Fruit fly (Drosophila melanogaster) whole organism, larva: ENCODE results near the gene hd.

Experiments
- noc ChIP-seq: fragments of 200-800 bp; sonication (Bioruptor generic); optimal IDR thresholded peaks from 3 replicates; lab custom pipeline; 2019; ENCODE audit warnings: missing biosample characterization, mild to moderate bottlenecking, missing genetic modification characterization, moderate library complexity

The hd gene

dm6 chr3R:5387564-5387963, 12.8 kb upstream of the hd start, which contains the start of gene CG14668:
TSS of gene CG14668 (minus strand) at chr3R:5387664.
- TF ChIP-seq noc (tag; lab: Kevin White, UChicago), result no peak

dm6 chr3R:5385761-5386160, 11.0 kb upstream of the hd start:
- TF ChIP-seq noc (tag; lab: Kevin White, UChicago), result no peak

dm6 chr3R:5376612-5377011, 1.9 kb upstream of the hd start, which contains the start of gene 7B2:
TSS of gene 7B2 (plus strand) at chr3R:5376780.
- TF ChIP-seq noc (tag; lab: Kevin White, UChicago), result no peak

DNA sequence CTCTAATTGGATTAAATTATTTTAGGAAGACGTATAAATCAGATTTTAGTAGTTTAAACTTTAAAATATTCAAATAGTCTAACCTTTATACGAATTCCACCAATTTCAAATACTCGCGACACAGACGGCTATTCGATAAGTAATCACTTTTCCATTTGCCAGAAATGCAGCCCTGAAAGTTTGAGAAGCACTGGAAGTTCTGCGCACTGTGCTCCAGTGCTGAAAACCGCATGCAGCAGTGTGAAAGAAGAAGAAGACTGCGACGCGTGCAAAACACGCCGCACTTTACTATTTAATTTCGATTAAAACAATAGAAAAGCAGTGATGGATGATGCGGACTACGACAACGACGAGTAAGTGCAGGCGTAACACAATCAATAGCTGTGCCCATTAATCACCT, 3.2 kb downstream of the hd start, which contains the start of gene Polr2F:
Gene Polr2F, plus strand, starts transcription at position 233 of the 400 bp plus-strand sequence.
- TF ChIP-seq noc (tag; lab: Kevin White, UChicago), result peak; percentile 51

DNA sequence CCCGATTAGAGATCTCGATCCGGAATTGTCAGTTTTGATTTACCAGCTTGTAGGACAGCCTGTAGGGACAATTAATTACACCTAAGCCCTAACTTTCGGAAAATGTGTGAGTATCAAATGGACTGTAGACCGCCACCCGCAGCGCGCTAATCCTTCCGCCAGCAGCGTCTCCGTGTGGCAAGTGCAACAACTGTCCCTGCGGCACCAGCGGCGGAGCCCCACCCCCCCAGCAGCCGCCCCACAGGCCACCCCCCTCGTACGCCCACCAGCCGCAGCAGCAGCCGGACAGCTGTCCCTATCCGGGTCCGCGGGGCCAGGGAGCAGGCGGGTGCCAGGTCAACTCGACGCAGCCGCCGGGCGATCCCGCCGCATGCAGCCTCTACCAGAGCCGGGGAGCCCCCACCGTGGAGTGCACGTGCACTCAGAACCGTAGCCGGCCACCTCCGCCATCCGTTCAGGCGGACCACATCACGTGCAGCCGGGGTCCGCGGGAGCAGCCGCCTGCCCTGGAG, 5.2 kb downstream of the hd start, which contains the start of the genes CG31542 and CG34277:
Gene CG31542, plus strand, starts transcription at position 51 of the 512 bp plus-strand sequence.
Gene CG34277, plus strand, starts transcription at position 51 of the 512 bp plus-strand sequence.
- no peak for TF ChIP-seq noc (tag; lab: Kevin White, UChicago)

DNA sequence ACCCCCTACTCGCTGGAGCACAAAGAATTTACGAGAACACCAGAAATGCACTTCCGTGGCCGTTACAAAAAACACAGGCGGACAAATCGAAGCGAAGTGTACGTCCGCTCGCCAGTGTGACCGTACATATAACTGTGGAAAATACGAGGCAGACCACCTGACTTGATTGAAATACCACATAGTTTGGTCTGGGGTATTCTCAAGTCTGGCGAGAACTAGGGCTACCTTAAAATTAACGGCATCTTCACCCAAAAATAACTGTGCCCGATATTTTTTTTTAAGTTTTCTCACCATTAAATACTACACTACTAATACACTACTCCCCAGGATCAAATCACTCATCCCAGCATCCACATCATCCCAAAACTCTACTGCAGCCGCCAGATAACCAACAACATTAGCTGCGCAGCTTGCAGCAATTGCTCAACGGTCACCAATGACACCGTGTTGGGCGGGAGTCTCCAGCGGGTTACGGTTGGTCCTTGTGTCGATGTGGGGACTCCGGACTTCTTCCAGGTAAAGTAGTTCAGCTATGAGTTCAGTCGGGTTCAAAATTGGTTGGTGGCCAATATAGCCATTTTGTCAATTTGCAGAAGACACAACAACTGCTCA, 6.5 kb downstream of the hd start, which contains the start of gene Cerk:
Gene Cerk, minus strand, starts transcription at position 137 of the 612 bp plus-strand sequence.
- no peak for TF ChIP-seq noc (tag; lab: Kevin White, UChicago)

- no peak for TF ChIP-seq noc (tag; lab: Kevin White, UChicago)
Observed at dm6 chr3R:5367512-5368169, 7.1 kb downstream of the hd start.

dm6 chr3R:5364539-5365273, 10.1 kb downstream of the hd start:
- peak; percentile 55 for TF ChIP-seq noc (tag; lab: Kevin White, UChicago)

- TF ChIP-seq noc (tag; lab: Kevin White, UChicago), result no peak
Observed at dm6 chr3R:5363412-5363811, 11.3 kb downstream of the hd start.

dm6 chr3R:5361681-5362319, 13.0 kb downstream of the hd start:
- TF ChIP-seq noc (tag; lab: Kevin White, UChicago), result peak; percentile 87

- no peak for TF ChIP-seq noc (tag; lab: Kevin White, UChicago)
Observed at dm6 chr3R:5357935-5358414, 16.8 kb downstream of the hd start, which contains the start of gene Prosbeta7. TSS of gene Prosbeta7 (minus strand) at chr3R:5358364.

DNA sequence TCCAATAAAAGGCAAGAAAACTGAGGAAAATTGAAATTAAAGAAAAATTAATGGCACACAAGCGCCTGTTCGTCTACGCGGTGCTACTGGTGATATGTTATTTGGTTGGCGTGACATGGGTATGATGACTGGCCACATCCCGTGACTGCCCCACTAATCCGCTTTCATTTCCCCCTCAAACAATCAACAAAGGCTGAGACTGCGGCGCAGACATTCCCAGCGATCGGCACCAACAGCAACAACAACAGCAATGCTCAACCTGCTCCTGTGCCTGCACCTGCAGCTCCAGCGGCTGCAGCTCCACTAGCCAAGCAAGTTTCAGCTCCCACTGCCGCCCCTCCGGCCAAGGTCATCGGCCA, 19.6 kb downstream of the hd start:
- no peak for TF ChIP-seq noc (tag; lab: Kevin White, UChicago)

- peak; percentile 4 for TF ChIP-seq noc (tag; lab: Kevin White, UChicago)
Observed at dm6 chr3R:5354373-5355134, 20.2 kb downstream of the hd start, which contains the start of the genes CG11999 and CG1161. TSS of gene CG11999 (minus strand) at chr3R:5354747. TSS of gene CG1161 (plus strand) at chr3R:5355092.

DNA sequence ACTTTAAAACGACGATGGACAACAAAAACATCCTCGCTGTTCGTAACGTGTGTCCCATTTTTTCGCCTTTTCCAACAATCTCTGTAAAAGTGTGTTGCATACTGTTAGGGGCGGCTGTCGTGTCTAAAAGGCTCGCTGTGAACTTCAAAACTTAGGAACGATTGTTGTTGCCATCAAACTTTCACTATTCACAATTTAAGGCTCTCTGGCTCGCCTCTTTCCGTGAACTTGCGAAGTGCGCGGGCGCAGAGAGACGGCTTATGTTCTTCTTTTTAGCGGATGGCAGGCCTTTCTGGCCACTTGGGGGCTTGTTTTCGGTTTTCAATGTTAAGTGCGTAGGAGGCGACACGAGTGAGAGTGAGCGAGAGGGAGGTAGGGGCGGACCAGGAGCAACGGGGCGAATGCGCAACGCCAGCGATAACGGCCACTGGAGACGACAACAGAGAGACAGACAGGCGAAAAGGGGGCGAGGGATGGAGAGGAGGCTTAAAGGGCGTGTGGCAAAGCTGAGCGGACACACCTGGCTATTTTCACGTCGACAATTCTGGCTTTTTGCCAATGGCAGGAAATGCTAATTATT, 24.3 kb downstream of the hd start, which contains the start of gene mtd:
Gene mtd, minus strand, starts transcription at position 51 of the 580 bp plus-strand sequence.
- TF ChIP-seq noc (tag; lab: Kevin White, UChicago), result no peak
